Fruit fly (Drosophila melanogaster) whole organism, wandering third instar larva: ENCODE results near the gene eIF4E5.

Experiments
- Abd-B ChIP-seq: fragments of >200 bp; optimal IDR thresholded peaks from 2 replicates; lab custom pipeline; 2017; ENCODE audit warnings: missing biosample characterization, missing genetic modification characterization
- CG32264 ChIP-seq: fragments of 200-800 bp; sonication (Bioruptor generic); optimal IDR thresholded peaks from 2 replicates; lab custom pipeline; 2016; ENCODE audit warnings: missing biosample characterization, missing genetic modification characterization
- CG9705 ChIP-seq: fragments of 200-800 bp; sonication (Bioruptor generic); optimal IDR thresholded peaks from 2 replicates; lab custom pipeline; 2018; ENCODE audit warnings: missing biosample characterization, mild to moderate bottlenecking, missing genetic modification characterization
- Dfd ChIP-seq: fragments of >200 bp; optimal IDR thresholded peaks from 2 replicates; lab custom pipeline; 2017; ENCODE audit warnings: missing biosample characterization, missing genetic modification characterization
- Dif ChIP-seq: fragments of 200-275, 200-300 bp; sonication (Bioruptor generic); optimal IDR thresholded peaks from 2 replicates; lab custom pipeline; 2018; ENCODE audit warnings: missing biosample characterization, missing genetic modification characterization; ENCODE audit not compliant: partially characterized antibody
- GATAd ChIP-seq: sonication (Bioruptor generic); optimal IDR thresholded peaks from 2 replicates; lab custom pipeline; 2016; ENCODE audit warnings: missing biosample characterization, missing genetic modification characterization
- HLH106 ChIP-seq: fragments of 200-800 bp; optimal IDR thresholded peaks from 3 replicates; lab custom pipeline; 2019; ENCODE audit warnings: missing biosample characterization, mild to moderate bottlenecking, missing genetic modification characterization, moderate library complexity
- Hnf4 ChIP-seq: fragments of 200-800 bp; sonication (Bioruptor generic); optimal IDR thresholded peaks from 2 replicates; lab custom pipeline; 2016; ENCODE audit warnings: missing biosample characterization, mild to moderate bottlenecking, missing genetic modification characterization
- Hr78 ChIP-seq: fragments of >200 bp; optimal IDR thresholded peaks from 2 replicates; lab custom pipeline; 2017; ENCODE audit warnings: missing biosample characterization, missing genetic modification characterization
- Jra ChIP-seq: sonication (Bioruptor generic); optimal IDR thresholded peaks from 2 replicates; lab custom pipeline; 2016; ENCODE audit warnings: missing biosample characterization, missing genetic modification characterization
- Mio ChIP-seq: sonication (Bioruptor generic); optimal IDR thresholded peaks from 2 replicates; lab custom pipeline; 2016; ENCODE audit warnings: missing biosample characterization, missing genetic modification characterization
- N ChIP-seq: fragments of >200 bp; optimal IDR thresholded peaks from 2 replicates; lab custom pipeline; 2018; ENCODE audit warnings: missing biosample characterization, missing external identifiers, missing genetic modification characterization
- OdsH ChIP-seq: fragments of 200-800 bp; sonication (Bioruptor generic); optimal IDR thresholded peaks from 2 replicates; lab custom pipeline; 2016; ENCODE audit warnings: missing biosample characterization, mild to moderate bottlenecking, missing genetic modification characterization
- Sp1 ChIP-seq: fragments of 200-800 bp; sonication (Bioruptor generic); optimal IDR thresholded peaks from 3 replicates; lab custom pipeline; 2019; ENCODE audit warnings: missing biosample characterization, mild to moderate bottlenecking, missing genetic modification characterization, moderate library complexity
- Vsx2 ChIP-seq: fragments of 200-300, 225-300 bp; sonication (Bioruptor generic); optimal IDR thresholded peaks from 2 replicates; lab custom pipeline; 2018; ENCODE audit warnings: missing biosample characterization, missing genetic modification characterization; ENCODE audit not compliant: partially characterized antibody
- br ChIP-seq: fragments of 200-800 bp; sonication (Bioruptor generic); optimal IDR thresholded peaks from 2 replicates; lab custom pipeline; 2016; ENCODE audit warnings: missing biosample characterization, missing genetic modification characterization
- brk ChIP-seq: fragments of 200-800 bp; sonication (Bioruptor generic); optimal IDR thresholded peaks from 2 replicates; lab custom pipeline; 2016; ENCODE audit warnings: missing biosample characterization, mild to moderate bottlenecking, missing genetic modification characterization
- dl ChIP-seq, 2 experiments: fragments of 175-275, 200-275 bp in 1 of 2; fragments of 200-275 bp in 1 of 2; sonication (Bioruptor generic); optimal IDR thresholded peaks; lab custom pipeline; 2018; ENCODE audit warnings: mild to moderate bottlenecking in 2 of 2, missing biosample characterization in 2 of 2, missing genetic modification characterization in 2 of 2, moderate library complexity in 2 of 2; ENCODE audit not compliant: partially characterized antibody in 2 of 2, insufficient read depth in 1 of 2
- dmrt93B ChIP-seq: fragments of 200-800 bp; sonication (Bioruptor generic); optimal IDR thresholded peaks from 2 replicates; lab custom pipeline; 2018; ENCODE audit warnings: missing biosample characterization, mild to moderate bottlenecking, missing genetic modification characterization
- dsf ChIP-seq: sonication (Bioruptor generic); optimal IDR thresholded peaks from 2 replicates; lab custom pipeline; 2016; ENCODE audit warnings: missing biosample characterization, missing genetic modification characterization, borderline replicate concordance
- ey ChIP-seq: fragments of 200-800 bp; sonication (Bioruptor generic); optimal IDR thresholded peaks from 2 replicates; lab custom pipeline; 2016; ENCODE audit warnings: missing biosample characterization, missing genetic modification characterization
- foxo ChIP-seq, 2 experiments: fragments of 200-800 bp; sonication (Bioruptor generic); optimal IDR thresholded peaks; 2 replicates in 1 of 2; 3 replicates in 1 of 2; lab custom pipeline; 2016 to 2017; ENCODE audit warnings: missing biosample characterization in 2 of 2, missing genetic modification characterization in 2 of 2
- fru ChIP-seq: fragments of 200-800 bp; sonication (Bioruptor generic); optimal IDR thresholded peaks from 3 replicates; lab custom pipeline; 2016; ENCODE audit warnings: missing biosample characterization, mild to moderate bottlenecking, missing genetic modification characterization
- h ChIP-seq: fragments of 200-800 bp; sonication (Bioruptor generic); optimal IDR thresholded peaks from 3 replicates; lab custom pipeline; 2016; ENCODE audit warnings: missing biosample characterization, mild to moderate bottlenecking, missing genetic modification characterization
- jim ChIP-seq: fragments of 175-275, 200-325 bp; sonication (Bioruptor generic); optimal IDR thresholded peaks from 2 replicates; lab custom pipeline; 2016; ENCODE audit warnings: missing biosample characterization, mild to moderate bottlenecking, missing genetic modification characterization
- lola ChIP-seq: fragments of >200 bp; optimal IDR thresholded peaks from 2 replicates; lab custom pipeline; 2017; ENCODE audit warnings: missing biosample characterization, missing genetic modification characterization
- psq ChIP-seq: fragments of 200-800 bp; sonication (Bioruptor generic); optimal IDR thresholded peaks from 3 replicates; lab custom pipeline; 2017; ENCODE audit warnings: missing biosample characterization, mild to moderate bottlenecking, missing genetic modification characterization, moderate library complexity
- rgr ChIP-seq: fragments of 200-800 bp; sonication (Bioruptor generic); optimal IDR thresholded peaks from 3 replicates; lab custom pipeline; 2016; ENCODE audit warnings: missing biosample characterization, mild to moderate bottlenecking, missing genetic modification characterization
- sv ChIP-seq: fragments of 200-800 bp; sonication (Bioruptor generic); optimal IDR thresholded peaks from 3 replicates; lab custom pipeline; 2016; ENCODE audit warnings: missing biosample characterization, missing genetic modification characterization
- tai ChIP-seq: sonication (Bioruptor generic); optimal IDR thresholded peaks from 2 replicates; lab custom pipeline; 2016; ENCODE audit warnings: missing biosample characterization, missing genetic modification characterization
- usp ChIP-seq: fragments of >200 bp; optimal IDR thresholded peaks from 2 replicates; lab custom pipeline; 2017; ENCODE audit warnings: missing biosample characterization, missing genetic modification characterization
- woc ChIP-seq: sonication (Bioruptor generic); optimal IDR thresholded peaks from 2 replicates; lab custom pipeline; 2016; ENCODE audit warnings: missing biosample characterization, mild to moderate bottlenecking, missing genetic modification characterization

eIF4E5 gene

DNA sequence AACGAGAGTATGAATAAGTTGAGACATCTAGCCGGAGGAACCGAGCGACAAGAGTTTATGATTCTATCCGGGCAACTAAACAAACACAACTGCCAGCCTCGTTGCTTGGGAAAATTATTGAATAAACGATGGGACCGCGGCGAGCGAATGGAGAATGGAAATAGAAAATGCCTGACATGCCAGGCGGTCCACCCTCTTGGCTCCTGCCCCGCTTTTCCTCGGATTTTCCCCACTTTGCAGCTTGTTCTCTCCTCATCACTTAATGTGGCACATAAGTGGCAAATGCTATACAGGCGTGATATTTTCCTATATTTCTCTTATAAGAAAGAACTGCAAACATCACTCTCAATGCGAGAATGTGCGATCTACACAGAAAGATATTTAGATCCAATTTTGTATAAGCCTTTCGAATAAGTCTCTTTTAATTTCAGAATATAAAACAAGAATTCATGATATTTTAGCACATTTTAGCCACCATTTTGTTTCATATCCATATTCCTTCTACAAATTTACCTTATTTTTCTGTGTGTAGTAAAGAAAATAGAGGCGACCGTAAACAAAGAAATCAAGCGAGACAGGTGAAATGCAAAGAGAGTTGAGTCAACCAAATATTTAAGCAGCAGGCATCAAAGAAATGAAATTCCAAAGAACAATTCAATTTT, 8.9 kb downstream of the eIF4E5 start:
- TF ChIP-seq psq, result peak; percentile 44
- TF ChIP-seq CG32264 (GFP tag; lab: Kevin White, UChicago), result no peak
- TF ChIP-seq br (GFP tag; lab: Kevin White, UChicago), result peak; percentile 25
- TF ChIP-seq OdsH, result peak; percentile 66
- peak; percentile 45 for TF ChIP-seq fru
- TF ChIP-seq brk (GFP tag; lab: Kevin White, UChicago), result no peak
- TF ChIP-seq Dfd (GFP tag; lab: Kevin White, UChicago), result no peak
- TF ChIP-seq ey (GFP tag; lab: Kevin White, UChicago), result peak; percentile 36
- peak; percentile 62 for TF ChIP-seq rgr (GFP tag; lab: Kevin White, UChicago)
- TF ChIP-seq foxo (GFP tag; optimal IDR thresholded peaks at IDR 0.05; lab: Kevin White, UChicago), result peak in 1 of 2 experiments; percentile 54
- TF ChIP-seq dmrt93B, result peak; percentile 40
- peak; percentile 74 for TF ChIP-seq h (GFP tag; lab: Kevin White, UChicago)
- TF ChIP-seq tai (GFP tag; lab: Kevin White, UChicago), result peak; percentile 49
- peak; percentile 19 for TF ChIP-seq Hnf4
- TF ChIP-seq Sp1 (GFP tag; lab: Kevin White, UChicago), result no peak

DNA sequence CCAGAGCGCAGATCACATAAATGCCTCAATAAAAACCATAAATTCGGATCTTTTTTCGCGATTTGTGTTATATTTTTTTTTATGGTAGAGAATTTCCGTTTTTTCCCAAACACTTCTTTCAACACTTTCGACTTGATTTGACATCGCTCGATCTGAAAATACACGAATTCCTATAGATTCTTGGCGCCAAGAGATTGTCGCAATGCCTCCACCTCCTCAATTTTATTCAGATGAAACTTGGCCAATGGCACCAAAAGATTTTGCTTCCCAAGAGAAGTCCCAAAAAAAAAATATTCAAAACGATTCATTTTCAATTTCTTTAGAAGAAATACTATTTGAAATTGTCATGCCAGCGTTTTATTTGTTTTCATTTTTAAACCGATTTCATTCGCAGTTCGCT, 9.9 kb downstream of the eIF4E5 start:
- TF ChIP-seq sv (GFP tag; lab: Kevin White, UChicago) (no peak), GATAd (GFP tag; lab: Kevin White, UChicago) (no peak), Vsx2 (no peak), Jra (no peak), Hnf4 (no peak), psq (no peak), CG32264 (GFP tag; lab: Kevin White, UChicago) (no peak), jim (GFP tag; lab: Kevin White, UChicago) (no peak), OdsH (no peak), HLH106 (no peak)

DNA sequence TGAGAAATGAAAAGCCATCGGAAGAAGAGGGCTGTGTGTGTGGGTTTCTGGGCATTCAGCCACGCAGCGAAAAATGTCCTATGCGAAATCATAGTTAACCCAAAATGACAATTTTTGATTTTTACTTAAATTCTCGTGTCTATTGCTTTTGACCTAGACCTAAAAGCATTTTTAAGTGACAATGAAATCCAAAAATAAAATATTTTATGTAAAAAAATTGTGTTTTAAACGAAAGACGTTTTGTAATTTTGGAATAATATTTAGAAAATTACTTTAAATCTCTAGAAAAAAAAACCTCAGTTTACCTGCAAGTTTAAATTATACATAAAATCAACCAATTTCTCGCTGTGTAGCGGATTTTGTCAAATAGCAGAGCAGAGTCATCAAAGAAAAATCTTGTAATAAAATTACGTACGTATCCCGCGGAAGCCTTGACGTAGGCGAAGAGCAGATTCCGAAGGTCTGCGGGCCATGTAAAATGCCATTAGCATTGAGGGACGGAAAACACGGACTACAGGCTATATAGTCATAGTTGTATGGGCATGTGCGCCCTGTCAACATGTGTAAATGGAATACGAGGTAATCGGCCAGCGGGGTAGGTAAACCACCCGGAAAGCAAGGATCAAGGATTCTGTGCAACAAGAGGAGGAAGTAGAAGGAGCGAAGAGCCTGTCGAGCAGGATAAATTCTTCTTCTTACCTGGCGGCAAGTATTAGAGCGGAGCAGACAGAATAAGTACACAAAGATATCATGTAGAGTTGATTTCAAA, 15.2 kb downstream of the eIF4E5 start:
- no peak for TF ChIP-seq woc
- no peak for TF ChIP-seq foxo (GFP tag; optimal IDR thresholded peaks at IDR 0.05; lab: Kevin White, UChicago)
- no peak for TF ChIP-seq brk (GFP tag; lab: Kevin White, UChicago)
- no peak for TF ChIP-seq Vsx2
- no peak for TF ChIP-seq Jra
- no peak for TF ChIP-seq N (GFP tag; lab: Kevin White, UChicago)

DNA sequence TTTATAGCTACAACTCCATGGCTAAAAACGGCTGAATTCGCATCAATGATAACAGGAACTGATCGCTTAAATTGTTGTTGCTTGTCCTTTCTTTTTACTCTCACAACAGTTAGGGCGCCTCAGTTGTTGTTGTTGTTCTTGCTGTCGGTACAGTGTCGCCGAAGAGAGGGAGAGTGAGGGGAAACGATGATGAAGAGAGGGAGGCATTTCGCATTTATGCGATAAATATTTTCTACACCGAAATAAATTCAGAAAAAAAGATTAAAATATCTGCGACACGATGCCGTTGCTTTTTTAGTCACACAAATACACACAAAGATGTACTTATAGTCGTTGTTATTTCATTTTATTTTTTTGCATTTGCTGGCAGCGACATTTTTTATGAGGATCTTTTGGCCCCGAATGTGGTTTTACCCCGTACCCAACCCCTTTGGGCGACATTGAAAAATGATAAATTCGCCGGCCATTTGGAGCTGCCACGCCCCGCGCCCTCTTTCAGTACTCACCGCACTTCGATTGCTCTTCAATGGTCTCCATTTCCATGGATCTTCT, 16.3 kb downstream of the eIF4E5 start:
- TF ChIP-seq HLH106, result peak; percentile 0
- no peak for TF ChIP-seq dmrt93B
- no peak for TF ChIP-seq CG9705 (GFP tag; lab: Kevin White, UChicago)
- TF ChIP-seq Abd-B (GFP tag; lab: Kevin White, UChicago), result no peak
- no peak for TF ChIP-seq jim (GFP tag; lab: Kevin White, UChicago)
- no peak for TF ChIP-seq rgr (GFP tag; lab: Kevin White, UChicago)
- no peak for TF ChIP-seq Hr78 (GFP tag; lab: Kevin White, UChicago)
- no peak for TF ChIP-seq sv (GFP tag; lab: Kevin White, UChicago)
- TF ChIP-seq foxo (GFP tag; optimal IDR thresholded peaks at IDR 0.05; lab: Kevin White, UChicago), result peak in 1 of 2 experiments; percentile 22
- no peak for TF ChIP-seq fru
- TF ChIP-seq psq, result peak; percentile 19
- no peak for TF ChIP-seq GATAd (GFP tag; lab: Kevin White, UChicago)
- TF ChIP-seq Dif, result no peak
- TF ChIP-seq Mio, result no peak
- TF ChIP-seq br (GFP tag; lab: Kevin White, UChicago), result peak; percentile 2
- no peak for TF ChIP-seq Vsx2
- no peak for TF ChIP-seq tai (GFP tag; lab: Kevin White, UChicago)
- no peak for TF ChIP-seq dl (GFP tag; optimal IDR thresholded peaks at IDR 0.05; lab: Kevin White, UChicago; ENCODE audit: insufficient read depth in 1 of 2, partially characterized antibody in 2 of 2)
- TF ChIP-seq Hnf4, result no peak
- TF ChIP-seq ey (GFP tag; lab: Kevin White, UChicago), result no peak
- no peak for TF ChIP-seq lola (GFP tag; lab: Kevin White, UChicago)
- no peak for TF ChIP-seq woc
- TF ChIP-seq dsf (GFP tag; lab: Kevin White, UChicago), result no peak
- TF ChIP-seq usp (GFP tag; lab: Kevin White, UChicago), result no peak
